Worm (Caenorhabditis elegans) whole organism, L4/young adult: ENCODE results near the gene irld-45.

Source experiments
- W03F9.2 ChIP-seq: fragments of 150-350 bp; optimal IDR thresholded peaks from 2 replicates; lab custom pipeline; 2014; ENCODE audit warnings: missing biosample characterization, missing genetic modification characterization
- dao-5 ChIP-seq: sonication (generic microtip); optimal IDR thresholded peaks from 2 replicates; lab custom pipeline; 2016; ENCODE audit warnings: missing genotype, missing genetic modification characterization, moderate library complexity, missing compliant biosample characterization
- him-1 ChIP-seq: sonication (generic microtip); optimal IDR thresholded peaks from 2 replicates; lab custom pipeline; 2016; ENCODE audit warnings: missing genotype, missing genetic modification reagents, missing genetic modification characterization, missing compliant biosample characterization

DNA sequence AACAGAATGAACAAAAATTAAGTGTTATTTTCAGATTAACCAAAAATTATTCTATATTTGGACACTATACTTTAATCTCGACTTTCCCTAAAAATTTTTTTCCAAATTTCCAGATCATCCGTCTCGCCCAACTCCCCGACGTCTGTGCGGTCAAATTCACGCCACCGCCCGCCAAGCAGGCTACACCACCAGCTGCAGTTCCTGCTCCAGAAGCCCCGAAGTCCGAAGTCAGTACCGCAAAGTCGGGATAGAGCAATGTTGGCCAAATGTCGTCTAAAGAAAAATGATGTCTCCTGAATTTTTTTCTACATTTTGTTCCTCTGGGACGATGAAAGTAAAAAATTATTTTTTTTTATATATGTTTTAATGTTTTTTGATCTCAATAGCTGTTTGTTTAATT, 5.3 kb upstream of the irld-45 start:
- no peak for TF ChIP-seq him-1 (tag; lab: Kevin White, UChicago)
- no peak for TF ChIP-seq dao-5 (tag; lab: Kevin White, UChicago)
- TF ChIP-seq W03F9.2 (tag; lab: Kevin White, UChicago): no peak
